Fruit fly (Drosophila melanogaster) whole organism, wandering third instar larva: ENCODE measurements around the gene Rack1.

Source experiments
- CG32264 ChIP-seq: fragments of 200-800 bp; sonication (Bioruptor generic); optimal IDR thresholded peaks from 2 replicates; lab custom pipeline; 2016; ENCODE audit warnings: missing biosample characterization, missing genetic modification characterization
- CG9705 ChIP-seq: fragments of 200-800 bp; sonication (Bioruptor generic); optimal IDR thresholded peaks from 2 replicates; lab custom pipeline; 2018; ENCODE audit warnings: missing biosample characterization, mild to moderate bottlenecking, missing genetic modification characterization
- CrebA ChIP-seq: fragments of 200-800 bp; sonication (Bioruptor generic); optimal IDR thresholded peaks from 2 replicates; lab custom pipeline; 2016; ENCODE audit warnings: missing biosample characterization, mild to moderate bottlenecking, missing genetic modification characterization, borderline replicate concordance
- Dfd ChIP-seq: fragments of >200 bp; optimal IDR thresholded peaks from 2 replicates; lab custom pipeline; 2017; ENCODE audit warnings: missing biosample characterization, missing genetic modification characterization
- Dif ChIP-seq: fragments of 200-275, 200-300 bp; sonication (Bioruptor generic); optimal IDR thresholded peaks from 2 replicates; lab custom pipeline; 2018; ENCODE audit warnings: missing biosample characterization, missing genetic modification characterization; ENCODE audit not compliant: partially characterized antibody
- GATAd ChIP-seq: sonication (Bioruptor generic); optimal IDR thresholded peaks from 2 replicates; lab custom pipeline; 2016; ENCODE audit warnings: missing biosample characterization, missing genetic modification characterization
- HLH106 ChIP-seq: fragments of 200-800 bp; optimal IDR thresholded peaks from 3 replicates; lab custom pipeline; 2019; ENCODE audit warnings: missing biosample characterization, mild to moderate bottlenecking, missing genetic modification characterization, moderate library complexity
- Hnf4 ChIP-seq: fragments of 200-800 bp; sonication (Bioruptor generic); optimal IDR thresholded peaks from 2 replicates; lab custom pipeline; 2016; ENCODE audit warnings: missing biosample characterization, mild to moderate bottlenecking, missing genetic modification characterization
- Hr78 ChIP-seq: fragments of >200 bp; optimal IDR thresholded peaks from 2 replicates; lab custom pipeline; 2017; ENCODE audit warnings: missing biosample characterization, missing genetic modification characterization
- Hr83 ChIP-seq: fragments of 200-300 bp; sonication (Bioruptor generic); optimal IDR thresholded peaks from 2 replicates; lab custom pipeline; 2016; ENCODE audit warnings: missing biosample characterization, mild to moderate bottlenecking, missing genetic modification characterization, moderate library complexity; ENCODE audit not compliant: poor library complexity, severe bottlenecking
- Jra ChIP-seq: sonication (Bioruptor generic); optimal IDR thresholded peaks from 2 replicates; lab custom pipeline; 2016; ENCODE audit warnings: missing biosample characterization, missing genetic modification characterization
- Mio ChIP-seq: sonication (Bioruptor generic); optimal IDR thresholded peaks from 2 replicates; lab custom pipeline; 2016; ENCODE audit warnings: missing biosample characterization, missing genetic modification characterization
- Myc ChIP-seq: fragments of >200 bp; optimal IDR thresholded peaks from 2 replicates; lab custom pipeline; 2017
- OdsH ChIP-seq: fragments of 200-800 bp; sonication (Bioruptor generic); optimal IDR thresholded peaks from 2 replicates; lab custom pipeline; 2016; ENCODE audit warnings: missing biosample characterization, mild to moderate bottlenecking, missing genetic modification characterization
- Rel ChIP-seq, 2 experiments: fragments of 200-800 bp; sonication (Bioruptor generic) in 1 of 2; optimal IDR thresholded peaks; 2 replicates in 1 of 2; 3 replicates in 1 of 2; lab custom pipeline; 2016 to 2019; ENCODE audit warnings: mild to moderate bottlenecking in 2 of 2, missing biosample characterization in 2 of 2, missing genetic modification characterization in 2 of 2, moderate library complexity in 1 of 2
- Sp1 ChIP-seq: fragments of 200-800 bp; sonication (Bioruptor generic); optimal IDR thresholded peaks from 3 replicates; lab custom pipeline; 2019; ENCODE audit warnings: missing biosample characterization, mild to moderate bottlenecking, missing genetic modification characterization, moderate library complexity
- br ChIP-seq: fragments of 200-800 bp; sonication (Bioruptor generic); optimal IDR thresholded peaks from 2 replicates; lab custom pipeline; 2016; ENCODE audit warnings: missing biosample characterization, missing genetic modification characterization
- brk ChIP-seq: fragments of 200-800 bp; sonication (Bioruptor generic); optimal IDR thresholded peaks from 2 replicates; lab custom pipeline; 2016; ENCODE audit warnings: missing biosample characterization, mild to moderate bottlenecking, missing genetic modification characterization
- dmrt93B ChIP-seq: fragments of 200-800 bp; sonication (Bioruptor generic); optimal IDR thresholded peaks from 2 replicates; lab custom pipeline; 2018; ENCODE audit warnings: missing biosample characterization, mild to moderate bottlenecking, missing genetic modification characterization
- dsf ChIP-seq: sonication (Bioruptor generic); optimal IDR thresholded peaks from 2 replicates; lab custom pipeline; 2016; ENCODE audit warnings: missing biosample characterization, missing genetic modification characterization, borderline replicate concordance
- ey ChIP-seq: fragments of 200-800 bp; sonication (Bioruptor generic); optimal IDR thresholded peaks from 2 replicates; lab custom pipeline; 2016; ENCODE audit warnings: missing biosample characterization, missing genetic modification characterization
- foxo ChIP-seq, 2 experiments: fragments of 200-800 bp; sonication (Bioruptor generic); optimal IDR thresholded peaks; 2 replicates in 1 of 2; 3 replicates in 1 of 2; lab custom pipeline; 2016 to 2017; ENCODE audit warnings: missing biosample characterization in 2 of 2, missing genetic modification characterization in 2 of 2
- fru ChIP-seq: fragments of 200-800 bp; sonication (Bioruptor generic); optimal IDR thresholded peaks from 3 replicates; lab custom pipeline; 2016; ENCODE audit warnings: missing biosample characterization, mild to moderate bottlenecking, missing genetic modification characterization
- h ChIP-seq: fragments of 200-800 bp; sonication (Bioruptor generic); optimal IDR thresholded peaks from 3 replicates; lab custom pipeline; 2016; ENCODE audit warnings: missing biosample characterization, mild to moderate bottlenecking, missing genetic modification characterization
- jim ChIP-seq: fragments of 175-275, 200-325 bp; sonication (Bioruptor generic); optimal IDR thresholded peaks from 2 replicates; lab custom pipeline; 2016; ENCODE audit warnings: missing biosample characterization, mild to moderate bottlenecking, missing genetic modification characterization
- lola ChIP-seq: fragments of >200 bp; optimal IDR thresholded peaks from 2 replicates; lab custom pipeline; 2017; ENCODE audit warnings: missing biosample characterization, missing genetic modification characterization
- pan ChIP-seq: fragments of >200 bp; optimal IDR thresholded peaks from 2 replicates; lab custom pipeline; 2017
- psq ChIP-seq: fragments of 200-800 bp; sonication (Bioruptor generic); optimal IDR thresholded peaks from 3 replicates; lab custom pipeline; 2017; ENCODE audit warnings: missing biosample characterization, mild to moderate bottlenecking, missing genetic modification characterization, moderate library complexity
- rgr ChIP-seq: fragments of 200-800 bp; sonication (Bioruptor generic); optimal IDR thresholded peaks from 3 replicates; lab custom pipeline; 2016; ENCODE audit warnings: missing biosample characterization, mild to moderate bottlenecking, missing genetic modification characterization
- sage ChIP-seq: fragments of 200-800 bp; sonication (Bioruptor generic); optimal IDR thresholded peaks from 2 replicates; lab custom pipeline; 2016; ENCODE audit warnings: missing biosample characterization, mild to moderate bottlenecking, missing genetic modification characterization
- sv ChIP-seq: fragments of 200-800 bp; sonication (Bioruptor generic); optimal IDR thresholded peaks from 3 replicates; lab custom pipeline; 2016; ENCODE audit warnings: missing biosample characterization, missing genetic modification characterization
- tai ChIP-seq: sonication (Bioruptor generic); optimal IDR thresholded peaks from 2 replicates; lab custom pipeline; 2016; ENCODE audit warnings: missing biosample characterization, missing genetic modification characterization

Rack1 gene

dm6 chr2L:7850406-7850805, 23.3 kb upstream of the Rack1 start:
- no peak for TF ChIP-seq fru (GFP tag; lab: Kevin White, UChicago)
- TF ChIP-seq jim: no peak
- TF ChIP-seq psq (GFP tag; lab: Kevin White, UChicago): no peak
- no peak for TF ChIP-seq lola (GFP tag; lab: Kevin White, UChicago)
- no peak for TF ChIP-seq sage (GFP tag; lab: Kevin White, UChicago)
- no peak for TF ChIP-seq dmrt93B (GFP tag; lab: Kevin White, UChicago)
- no peak for TF ChIP-seq pan (lab: Kevin White, UChicago)
- TF ChIP-seq Jra (GFP tag; lab: Kevin White, UChicago): no peak
- TF ChIP-seq HLH106 (tag; lab: Kevin White, UChicago): no peak
- TF ChIP-seq foxo (GFP tag; optimal IDR thresholded peaks at IDR 0.05; lab: Kevin White, UChicago): no peak
- TF ChIP-seq rgr (GFP tag; lab: Kevin White, UChicago): no peak
- no peak for TF ChIP-seq GATAd (GFP tag; lab: Kevin White, UChicago)

DNA sequence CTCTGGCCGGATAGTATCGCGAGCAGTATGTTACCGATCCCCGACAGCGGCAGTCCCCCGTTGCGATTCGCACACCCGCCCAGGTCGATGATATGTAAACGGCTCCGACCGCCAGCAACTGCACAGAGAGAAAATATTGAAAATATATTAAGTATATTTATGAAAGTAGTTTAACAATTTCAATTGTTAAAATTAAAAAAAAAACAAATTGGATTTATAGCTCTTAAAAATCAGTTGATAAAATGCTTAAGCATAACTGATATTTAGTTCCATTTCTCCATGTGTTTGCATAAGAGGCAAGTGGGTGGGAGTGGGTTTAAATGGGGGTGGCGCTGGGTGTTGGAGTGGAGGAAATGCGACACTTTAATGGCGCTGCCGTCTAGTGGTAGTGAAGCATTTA, 22.4 kb upstream of the Rack1 start:
- TF ChIP-seq Dfd (GFP tag; lab: Kevin White, UChicago): no peak
- no peak for TF ChIP-seq Myc
- no peak for TF ChIP-seq br
- TF ChIP-seq foxo (GFP tag; optimal IDR thresholded peaks at IDR 0.05; lab: Kevin White, UChicago): peak in 1 of 2 experiments; percentile 1

- peak; percentile 17 for TF ChIP-seq HLH106 (tag; lab: Kevin White, UChicago)
- no peak for TF ChIP-seq Sp1 (GFP tag; lab: Kevin White, UChicago)
- no peak for TF ChIP-seq jim
- TF ChIP-seq dmrt93B (GFP tag; lab: Kevin White, UChicago): no peak
- TF ChIP-seq Dfd (GFP tag; lab: Kevin White, UChicago): no peak
- TF ChIP-seq sv (GFP tag; lab: Kevin White, UChicago): no peak
- no peak for TF ChIP-seq Hr83
- peak; percentile 9 for TF ChIP-seq Hnf4
- TF ChIP-seq h (GFP tag; lab: Kevin White, UChicago): peak; percentile 29
- no peak for TF ChIP-seq Rel (GFP tag; optimal IDR thresholded peaks at IDR 0.05; lab: Kevin White, UChicago)
- TF ChIP-seq Rel (tag; optimal IDR thresholded peaks at IDR 0.05; lab: Kevin White, UChicago): no peak
- no peak for TF ChIP-seq GATAd (GFP tag; lab: Kevin White, UChicago)
- TF ChIP-seq Dif (GFP tag; lab: Kevin White, UChicago): no peak
- no peak for TF ChIP-seq tai (GFP tag; lab: Kevin White, UChicago)
- no peak for TF ChIP-seq Mio (GFP tag; lab: Kevin White, UChicago)
- TF ChIP-seq CG32264 (GFP tag; lab: Kevin White, UChicago): no peak
- peak; percentile 17 for TF ChIP-seq psq (GFP tag; lab: Kevin White, UChicago)
- TF ChIP-seq ey: peak; percentile 42
- peak; percentile 16 for TF ChIP-seq rgr (GFP tag; lab: Kevin White, UChicago)
- peak; percentile 52 for TF ChIP-seq br
- no peak for TF ChIP-seq foxo (GFP tag; optimal IDR thresholded peaks at IDR 0.05; lab: Kevin White, UChicago)
These were observed 14.1 kb upstream of the Rack1 start for dm6 chr2L:7841244-7841643.

- TF ChIP-seq dsf (GFP tag; lab: Kevin White, UChicago) (no peak), foxo (GFP tag; optimal IDR thresholded peaks at IDR 0.05; lab: Kevin White, UChicago) (no peak), tai (GFP tag; lab: Kevin White, UChicago) (no peak), rgr (GFP tag; lab: Kevin White, UChicago) (no peak), Dfd (GFP tag; lab: Kevin White, UChicago) (no peak), GATAd (GFP tag; lab: Kevin White, UChicago) (no peak), br (no peak), Hr78 (no peak), OdsH (GFP tag; lab: Kevin White, UChicago) (no peak), Myc (no peak), CG32264 (GFP tag; lab: Kevin White, UChicago) (no peak), lola (GFP tag; lab: Kevin White, UChicago) (no peak), HLH106 (tag; lab: Kevin White, UChicago) (no peak)
These were observed 13.0 kb upstream of the Rack1 start, which contains the start of gene CG14537 for dm6 chr2L:7840152-7840551. CG14537 (plus strand) TSS chr2L:7840452.

- TF ChIP-seq Rel (GFP tag; optimal IDR thresholded peaks at IDR 0.05; lab: Kevin White, UChicago) (no peak), Rel (tag; optimal IDR thresholded peaks at IDR 0.05; lab: Kevin White, UChicago) (no peak), CG9705 (no peak), tai (GFP tag; lab: Kevin White, UChicago) (no peak), Myc (no peak), Sp1 (GFP tag; lab: Kevin White, UChicago) (no peak), OdsH (GFP tag; lab: Kevin White, UChicago) (no peak), brk (GFP tag; lab: Kevin White, UChicago) (no peak), CrebA (no peak)
These were observed 10.9 kb upstream of the Rack1 start for dm6 chr2L:7838024-7838423.
